Worm (Caenorhabditis elegans): ENCODE results near the gene Y22D7AL.15.

The Y22D7AL.15 gene

ce11 chrIII:1618915-1619314, 40.7 kb downstream of the Y22D7AL.15 start, which contains the start of gene Y22D7AL.10 (continued):
- TF ChIP-seq mep-1 (tag; optimal IDR thresholded peaks at IDR 0.05) (peak; percentile 99), vab-7 (GFP tag; IDR thresholded peaks at IDR 0.05) (peak; percentile 95), hmg-1.1 (GFP tag; IDR thresholded peaks at IDR 0.05) (peak; percentile 99), jun-1 (tag; optimal IDR thresholded peaks at IDR 0.05) (peak; percentile 88), arid-1 (GFP tag; conservative IDR thresholded peaks at IDR 0.05) (peak; percentile 97), ztf-11 (tag; optimal IDR thresholded peaks at IDR 0.05) (peak; percentile 33), dmd-9 (GFP tag; IDR thresholded peaks at IDR 0.05) (peak; percentile 95), hif-1 (tag; optimal IDR thresholded peaks at IDR 0.05) (peak; percentile 80 to 93), egl-43 (GFP tag; IDR thresholded peaks at IDR 0.05) (peak; percentile 98), D1046.2 (GFP tag; IDR thresholded peaks at IDR 0.05) (peak; percentile 93), zfp-3 (GFP tag; conservative IDR thresholded peaks at IDR 0.05) (peak; percentile 96), ceh-82 (tag; optimal IDR thresholded peaks at IDR 0.05) (no peak), R02D3.7 (tag; optimal IDR thresholded peaks at IDR 0.05) (no peak), skn-1 (tag; optimal IDR thresholded peaks at IDR 0.05) (peak; percentile 11), zfp-2 (tag; optimal IDR thresholded peaks at IDR 0.05) (peak; percentile 87), Y75B8A.6 (GFP tag; IDR thresholded peaks at IDR 0.05) (peak; percentile 74; the same call in 1 of the 2 replicates), gei-8 (GFP tag; optimal IDR thresholded peaks at IDR 0.05) (peak; percentile 81), F44E2.7 (GFP tag; IDR thresholded peaks at IDR 0.05) (peak; percentile 87), nhr-237 (tag; optimal IDR thresholded peaks at IDR 0.05) (no peak), daf-8 (GFP tag; IDR thresholded peaks at IDR 0.05) (no peak), spr-1 (tag; optimal IDR thresholded peaks at IDR 0.05) (peak; percentile 97), mes-2 (tag; optimal IDR thresholded peaks at IDR 0.05; ENCODE audit: poor library complexity, severe bottlenecking) (peak; percentile 96), ceh-20 (GFP tag; IDR thresholded peaks at IDR 0.05) (peak; percentile 97), nhr-10 (tag; optimal IDR thresholded peaks at IDR 0.05) (peak; percentile 93), madf-9 (GFP tag; conservative IDR thresholded peaks at IDR 0.05) (peak; percentile 93), saeg-2 (GFP tag; IDR thresholded peaks at IDR 0.05) (peak; percentile 97), nhr-48 (tag; optimal IDR thresholded peaks at IDR 0.05) (peak; percentile 92), daf-19 (GFP tag; conservative IDR thresholded peaks at IDR 0.05) (peak; percentile 89), nhr-42 (GFP tag; IDR thresholded peaks at IDR 0.05) (peak; percentile 95), aly-2 (tag; optimal IDR thresholded peaks at IDR 0.05) (no peak), nhr-28 (tag; optimal IDR thresholded peaks at IDR 0.05) (peak; percentile 83), Y48G9A.11 (GFP tag; IDR thresholded peaks at IDR 0.05) (peak; percentile 95), snpc-1.2 (GFP tag; IDR thresholded peaks at IDR 0.05) (peak; percentile 91), F37D6.2 (tag; optimal IDR thresholded peaks at IDR 0.05) (peak; percentile 96), tra-1 (GFP tag; IDR thresholded peaks at IDR 0.05) (peak; percentile 97), mdl-1 (tag; optimal IDR thresholded peaks at IDR 0.05) (peak in 1 of 2 experiments; percentile 76), ceh-62 (tag; optimal IDR thresholded peaks at IDR 0.05) (no peak), cey-2 (tag; optimal IDR thresholded peaks at IDR 0.05; ENCODE audit: borderline replicate concordance, insufficient read depth) (peak; percentile 30), dmd-8 (GFP tag; IDR thresholded peaks at IDR 0.05) (peak; percentile 73), lin-38 (GFP tag; IDR thresholded peaks at IDR 0.05) (peak; percentile 96), dmd-6 (GFP tag; IDR thresholded peaks at IDR 0.05) (peak; percentile 95), duxl-1 (tag; optimal IDR thresholded peaks at IDR 0.05; ENCODE audit: poor library complexity) (peak; percentile 97), pha-4 (GFP tag; IDR thresholded peaks at IDR 0.05) (peak; percentile 98), pha-4 (tag; optimal IDR thresholded peaks at IDR 0.05) (no peak), Y105C5A.15 (GFP tag; IDR thresholded peaks at IDR 0.05) (peak; percentile 87; the same call in 1 of the 2 replicates), ceh-32 (tag; optimal IDR thresholded peaks at IDR 0.05; ENCODE audit: poor library complexity) (peak; percentile 79), rbr-2 (tag; optimal IDR thresholded peaks at IDR 0.05) (peak; percentile 98), unc-130 (GFP tag; optimal IDR thresholded peaks at IDR 0.05) (peak; percentile 97), daf-16 (GFP tag; optimal IDR thresholded peaks at IDR 0.05) (peak; percentile 83 to 95), daf-16 (tag; optimal IDR thresholded peaks at IDR 0.05) (peak; percentile 71), sdz-12 (GFP tag; optimal IDR thresholded peaks at IDR 0.05) (peak; percentile 78)

Data from whole organism, L4 larva.